Worm (Caenorhabditis elegans) whole organism, young adult: ENCODE measurements around the gene F02C12.1.

Experiments
- B0019.2 ChIP-seq: fragments of 200-800 bp; sonication (Bioruptor generic); conservative IDR thresholded peaks from 2 replicates; pipeline ENCODE4 v1.3.6; 2022; ENCODE audit warnings: missing genetic modification reagents, missing genetic modification characterization, missing compliant biosample characterization
- C06A6.2 ChIP-seq: fragments of 200-800 bp; sonication (Bioruptor generic); conservative IDR thresholded peaks from 2 replicates; pipeline ENCODE4 v1.3.6; 2022; ENCODE audit warnings: missing genetic modification characterization, missing compliant biosample characterization
- F10E7.11 ChIP-seq: sonication (generic microtip); optimal IDR thresholded peaks from 2 replicates; lab custom pipeline; 2017; ENCODE audit warnings: mild to moderate bottlenecking, missing genetic modification characterization, moderate library complexity, missing compliant biosample characterization
- F22D6.2 ChIP-seq: sonication (generic microtip); optimal IDR thresholded peaks from 2 replicates; lab custom pipeline; 2016; ENCODE audit warnings: mild to moderate bottlenecking, missing genetic modification characterization, missing compliant biosample characterization
- F52B5.7 ChIP-seq: sonication (generic microtip); optimal IDR thresholded peaks from 2 replicates; lab custom pipeline; 2016; ENCODE audit warnings: mild to moderate bottlenecking, missing genetic modification characterization, missing compliant biosample characterization
- F57C9.4 ChIP-seq: sonication (generic microtip); optimal IDR thresholded peaks from 2 replicates; lab custom pipeline; 2017; ENCODE audit warnings: mild to moderate bottlenecking, missing genetic modification characterization, missing compliant biosample characterization
- K11D2.4 ChIP-seq: fragments of 200-800 bp; sonication (Bioruptor generic); IDR thresholded peaks from 2 replicates; pipeline ENCODE4 v1.3.6; 2022; ENCODE audit warnings: missing genetic modification reagents, missing genetic modification characterization, missing compliant biosample characterization
- K12H6.12 ChIP-seq: fragments of 200-800 bp; sonication (Bioruptor generic); optimal IDR thresholded peaks from 2 replicates; lab custom pipeline; 2018; ENCODE audit warnings: mild to moderate bottlenecking, missing genetic modification characterization, missing compliant biosample characterization
- T26A5.8 ChIP-seq: sonication (generic microtip); optimal IDR thresholded peaks from 2 replicates; lab custom pipeline; 2016; ENCODE audit warnings: missing genetic modification characterization, missing compliant biosample characterization
- Y67H2A.10 ChIP-seq: fragments of 200-800 bp; sonication (Bioruptor generic); conservative IDR thresholded peaks from 2 replicates; pipeline ENCODE4 v1.3.6; 2022; ENCODE audit warnings: missing genetic modification reagents, missing genetic modification characterization, missing compliant biosample characterization
- akir-1 ChIP-seq: fragments of 200-800 bp; sonication (Bioruptor generic); optimal IDR thresholded peaks from 2 replicates; lab custom pipeline; 2018; ENCODE audit warnings: mild to moderate bottlenecking, missing genetic modification characterization, moderate library complexity, missing compliant biosample characterization
- atf-7 ChIP-seq: sonication (generic microtip); optimal IDR thresholded peaks from 2 replicates; lab custom pipeline; 2017; ENCODE audit warnings: mild to moderate bottlenecking, missing genetic modification characterization, missing compliant biosample characterization
- attf-5 ChIP-seq: fragments of 200-800 bp; sonication (Bioruptor generic); optimal IDR thresholded peaks from 2 replicates; lab custom pipeline; 2018; ENCODE audit warnings: mild to moderate bottlenecking, missing genetic modification characterization, missing compliant biosample characterization
- cebp-2 ChIP-seq: fragments of 200-800 bp; sonication (Bioruptor generic); IDR thresholded peaks from 2 replicates; pipeline ENCODE4 v1.3.6; 2022; ENCODE audit warnings: missing genetic modification characterization, missing compliant biosample characterization
- ceh-100 ChIP-seq: fragments of 200-800 bp; sonication (Bioruptor generic); IDR thresholded peaks from 2 replicates; pipeline ENCODE4 v1.3.6; 2022; ENCODE audit warnings: missing genetic modification reagents, missing genetic modification characterization, missing compliant biosample characterization
- ceh-40 ChIP-seq: fragments of 200-800 bp; sonication (Bioruptor generic); IDR thresholded peaks from 2 replicates; pipeline ENCODE4 v1.3.6; 2022; ENCODE audit warnings: missing genetic modification characterization, missing compliant biosample characterization
- dpl-1 ChIP-seq: fragments of 150-350 bp; optimal IDR thresholded peaks from 2 replicates; lab custom pipeline; 2014; ENCODE audit warnings: missing biosample characterization, missing genetic modification reagents, missing genetic modification characterization
- egl-44 ChIP-seq: fragments of 200-800 bp; sonication (Bioruptor generic); IDR thresholded peaks from 2 replicates; pipeline ENCODE4 v1.3.6; 2022; ENCODE audit warnings: missing genetic modification reagents, missing genetic modification characterization, missing compliant biosample characterization
- egrh-3 ChIP-seq: fragments of 200-800 bp; sonication (Bioruptor generic); IDR thresholded peaks from 2 replicates; pipeline ENCODE4 v1.3.6; 2022; ENCODE audit warnings: missing genetic modification reagents, missing genetic modification characterization, missing compliant biosample characterization
- ekl-4 ChIP-seq: fragments of 200-800 bp; sonication (Bioruptor generic); IDR thresholded peaks from 2 replicates; pipeline ENCODE4 v1.3.6; 2022; ENCODE audit warnings: missing genetic modification reagents, missing genetic modification characterization, missing compliant biosample characterization
- him-1 ChIP-seq: sonication (generic microtip); optimal IDR thresholded peaks from 2 replicates; lab custom pipeline; 2016; ENCODE audit warnings: missing genotype, missing genetic modification reagents, missing genetic modification characterization, missing compliant biosample characterization
- hlh-12 ChIP-seq: sonication (generic microtip); optimal IDR thresholded peaks from 2 replicates; lab custom pipeline; 2016; ENCODE audit warnings: missing genetic modification characterization, missing compliant biosample characterization
- hlh-26 ChIP-seq: fragments of 200-800 bp; sonication (Bioruptor generic); conservative IDR thresholded peaks from 2 replicates; pipeline ENCODE4 v1.3.6; 2022; ENCODE audit warnings: missing genetic modification reagents, missing genetic modification characterization, missing compliant biosample characterization
- hmg-20 ChIP-seq: fragments of 200-800 bp; sonication (Bioruptor generic); IDR thresholded peaks from 2 replicates; pipeline ENCODE4 v1.3.6; 2022; ENCODE audit warnings: missing genetic modification reagents, missing genetic modification characterization, missing compliant biosample characterization
- lin-35 ChIP-seq, 3 experiments: fragments of 150-350 bp in 2 of 3; sonication (generic microtip) in 1 of 3; optimal IDR thresholded peaks; 2 replicates each; lab custom pipeline; 2014 to 2018; ENCODE audit warnings: missing biosample characterization in 3 of 3, missing genetic modification characterization in 3 of 3, missing genetic modification reagents in 3 of 3
- lin-54 ChIP-seq: fragments of 200-800 bp; sonication (Bioruptor generic); optimal IDR thresholded peaks from 2 replicates; lab custom pipeline; 2018; ENCODE audit warnings: mild to moderate bottlenecking, missing genetic modification characterization, missing compliant biosample characterization
- lsy-27 ChIP-seq: sonication (generic microtip); optimal IDR thresholded peaks from 2 replicates; lab custom pipeline; 2017; ENCODE audit warnings: missing genetic modification characterization, mild to moderate bottlenecking, missing compliant biosample characterization, antibody characterized with exemption, missing genotype, borderline replicate concordance; ENCODE audit not compliant: insufficient read depth
- madf-8 ChIP-seq: fragments of 200-800 bp; sonication (Bioruptor generic); conservative IDR thresholded peaks from 2 replicates; pipeline ENCODE4 v1.3.6; 2022; ENCODE audit warnings: missing genetic modification reagents, missing genetic modification characterization, missing compliant biosample characterization
- mcd-1 ChIP-seq: fragments of 200-800 bp; sonication (Bioruptor generic); IDR thresholded peaks from 2 replicates; pipeline ENCODE4 v1.3.6; 2022; ENCODE audit warnings: missing genetic modification reagents, missing genetic modification characterization, missing compliant biosample characterization
- mel-28 ChIP-seq: sonication (generic microtip); optimal IDR thresholded peaks from 2 replicates; lab custom pipeline; 2016; ENCODE audit warnings: borderline replicate concordance, mild to moderate bottlenecking, missing genetic modification characterization, missing compliant biosample characterization
- nfya-2 ChIP-seq: fragments of 200-800 bp; sonication (Bioruptor generic); IDR thresholded peaks from 2 replicates; pipeline ENCODE4 v1.3.6; 2022; ENCODE audit warnings: missing genetic modification reagents, missing genetic modification characterization, missing compliant biosample characterization
- nhr-120 ChIP-seq: fragments of 200-800 bp; sonication (Bioruptor generic); IDR thresholded peaks from 2 replicates; pipeline ENCODE4 v1.3.6; 2022; ENCODE audit warnings: missing genetic modification characterization, missing compliant biosample characterization
- nhr-80 ChIP-seq: sonication (generic microtip); optimal IDR thresholded peaks from 2 replicates; lab custom pipeline; 2016; ENCODE audit warnings: missing genetic modification characterization, missing compliant biosample characterization
- nhr-90 ChIP-seq: sonication (generic microtip); optimal IDR thresholded peaks from 2 replicates; lab custom pipeline; 2016; ENCODE audit warnings: missing genotype, mild to moderate bottlenecking, missing genetic modification characterization, missing compliant biosample characterization
- pbrm-1 ChIP-seq: fragments of 200-800 bp; sonication (Bioruptor generic); IDR thresholded peaks from 2 replicates; pipeline ENCODE4 v1.3.6; 2022; ENCODE audit warnings: missing genetic modification reagents, missing genetic modification characterization, missing compliant biosample characterization
- rec-8 ChIP-seq, 2 experiments: sonication (generic microtip); optimal IDR thresholded peaks; 2 replicates each; lab custom pipeline; 2016; ENCODE audit warnings: mild to moderate bottlenecking in 2 of 2, missing genetic modification characterization in 2 of 2, missing genetic modification reagents in 2 of 2, missing genotype in 2 of 2, missing biosample characterization in 1 of 2, missing compliant biosample characterization in 1 of 2, moderate library complexity in 1 of 2
- repo-1 ChIP-seq: sonication (generic microtip); optimal IDR thresholded peaks from 2 replicates; lab custom pipeline; 2017; ENCODE audit warnings: mild to moderate bottlenecking, missing genetic modification characterization, missing compliant biosample characterization
- rpc-1 ChIP-seq, 2 experiments: fragments of 150-350 bp in 1 of 2; sonication (generic microtip) in 1 of 2; optimal IDR thresholded peaks; 2 replicates each; lab custom pipeline; 2014 to 2018; ENCODE audit warnings: missing biosample characterization in 1 of 2, missing genetic modification characterization in 1 of 2, missing genetic modification reagents in 1 of 2, missing genotype in 1 of 2
- sea-2 ChIP-seq: fragments of 200-800 bp; sonication (Bioruptor generic); IDR thresholded peaks from 2 replicates; pipeline ENCODE4 v1.3.6; 2022; ENCODE audit warnings: missing genetic modification characterization, missing compliant biosample characterization
- snpc-1.3 ChIP-seq: sonication (generic microtip); optimal IDR thresholded peaks from 2 replicates; lab custom pipeline; 2017; ENCODE audit warnings: missing genetic modification characterization, mild to moderate bottlenecking, missing compliant biosample characterization, antibody characterized with exemption, moderate library complexity, missing genotype, missing genetic modification reagents; ENCODE audit not compliant: insufficient read depth
- snpc-3.4 ChIP-seq: sonication (generic microtip); optimal IDR thresholded peaks from 2 replicates; lab custom pipeline; 2017; ENCODE audit warnings: missing genetic modification characterization, mild to moderate bottlenecking, missing compliant biosample characterization, antibody characterized with exemption, moderate library complexity, missing genotype, missing genetic modification reagents
- tbp1 ChIP-seq: fragments of 200-800 bp; sonication (Bioruptor generic); optimal IDR thresholded peaks from 2 replicates; lab custom pipeline; 2018; ENCODE audit warnings: mild to moderate bottlenecking, missing genetic modification characterization, missing compliant biosample characterization
- zim-3 ChIP-seq: sonication (generic microtip); optimal IDR thresholded peaks from 2 replicates; lab custom pipeline; 2017; ENCODE audit warnings: mild to moderate bottlenecking, missing genetic modification characterization, moderate library complexity, missing compliant biosample characterization
- ztf-22 ChIP-seq: fragments of 200-800 bp; sonication (Bioruptor generic); optimal IDR thresholded peaks from 2 replicates; lab custom pipeline; 2018; ENCODE audit warnings: mild to moderate bottlenecking, missing genetic modification characterization, moderate library complexity, missing compliant biosample characterization
- ztf-25 ChIP-seq: fragments of 200-800 bp; sonication (Bioruptor generic); IDR thresholded peaks from 2 replicates; pipeline ENCODE4 v1.3.6; 2022; ENCODE audit warnings: missing genetic modification reagents, missing genetic modification characterization, missing compliant biosample characterization
- ztf-26 ChIP-seq: sonication (generic microtip); optimal IDR thresholded peaks from 2 replicates; lab custom pipeline; 2017; ENCODE audit warnings: missing genetic modification characterization, missing compliant biosample characterization
- ztf-28 ChIP-seq: fragments of 200-800 bp; sonication (Bioruptor generic); IDR thresholded peaks from 2 replicates; pipeline ENCODE4 v1.3.6; 2022; ENCODE audit warnings: missing genetic modification reagents, missing genetic modification characterization, missing compliant biosample characterization
- ztf-3 ChIP-seq: fragments of 200-800 bp; sonication (Bioruptor generic); optimal IDR thresholded peaks from 2 replicates; lab custom pipeline; 2018; ENCODE audit warnings: mild to moderate bottlenecking, missing genetic modification characterization, missing compliant biosample characterization
- ztf-6 ChIP-seq: fragments of 200-800 bp; sonication (Bioruptor generic); IDR thresholded peaks from 2 replicates; pipeline ENCODE4 v1.3.6; 2022; ENCODE audit warnings: missing genetic modification reagents, missing genetic modification characterization, missing compliant biosample characterization

Gene F02C12.1

ce11 chrX:13358573-13358972, 43.3 kb upstream of the F02C12.1 start (continued):
- TF ChIP-seq lin-35 (GFP tag; optimal IDR thresholded peaks at IDR 0.05; lab: Kevin White, UChicago) (peak in 1 of 3 experiments; percentile 18), snpc-1.3 (no peak), ceh-40 (GFP tag; lab: Robert Waterston, UW) (no peak), Y67H2A.10 (no peak), attf-5 (GFP tag; lab: Kevin White, UChicago) (peak; percentile 31), ceh-100 (GFP tag; lab: Robert Waterston, UW) (no peak), ztf-28 (no peak), repo-1 (tag; lab: Kevin White, UChicago) (peak; percentile 60), hmg-20 (no peak), atf-7 (tag; lab: Kevin White, UChicago) (peak; percentile 85), T26A5.8 (no peak), cebp-2 (GFP tag; lab: Robert Waterston, UW) (0 out of 2 replicates have a peak, but pooled peaks have one; percentile 11), mcd-1 (GFP tag; lab: Robert Waterston, UW) (peak; percentile 33; the same call in 1 of the 2 replicates), C06A6.2 (GFP tag; lab: Robert Waterston, UW) (no peak), egl-44 (GFP tag; lab: Robert Waterston, UW) (no peak), lin-54 (peak; percentile 15), ztf-26 (peak; percentile 94), nhr-80 (peak; percentile 68), sea-2 (GFP tag; lab: Robert Waterston, UW) (no peak), F57C9.4 (tag; lab: Kevin White, UChicago) (no peak), nhr-120 (GFP tag; lab: Robert Waterston, UW) (no peak), snpc-3.4 (tag; lab: Kevin White, UChicago) (no peak), dpl-1 (GFP tag; lab: Kevin White, UChicago) (no peak), ztf-22 (GFP tag; lab: Kevin White, UChicago) (peak; percentile 78), ztf-25 (GFP tag; lab: Robert Waterston, UW) (no peak), nfya-2 (GFP tag; lab: Robert Waterston, UW) (no peak), ekl-4 (GFP tag; lab: Robert Waterston, UW) (no peak), zim-3 (tag; lab: Kevin White, UChicago) (no peak), tbp1 (peak; percentile 47), rpc-1 (optimal IDR thresholded peaks at IDR 0.05; lab: Kevin White, UChicago) (no peak), rpc-1 (tag; optimal IDR thresholded peaks at IDR 0.05; lab: Kevin White, UChicago) (no peak), madf-8 (GFP tag; lab: Robert Waterston, UW) (no peak), F10E7.11 (tag; lab: Kevin White, UChicago) (no peak), ztf-6 (GFP tag; lab: Robert Waterston, UW) (no peak), hlh-12 (tag; lab: Kevin White, UChicago) (no peak), mel-28 (no peak), akir-1 (GFP tag; lab: Kevin White, UChicago) (no peak), nhr-90 (tag; lab: Kevin White, UChicago) (peak; percentile 37), egrh-3 (no peak), rec-8 (tag; optimal IDR thresholded peaks at IDR 0.05; lab: Kevin White, UChicago) (no peak), K12H6.12 (tag; lab: Kevin White, UChicago) (peak; percentile 29)
- TF ChIP-seq, all 124 proteins: peak for 34

- no peak for TF ChIP-seq F22D6.2 (tag; lab: Kevin White, UChicago)
- no peak for TF ChIP-seq attf-5 (GFP tag; lab: Kevin White, UChicago)
- no peak for TF ChIP-seq nhr-120 (GFP tag; lab: Robert Waterston, UW)
- no peak for TF ChIP-seq madf-8 (GFP tag; lab: Robert Waterston, UW)
- TF ChIP-seq lsy-27: no peak
- TF ChIP-seq cebp-2 (GFP tag; lab: Robert Waterston, UW): no peak
- TF ChIP-seq B0019.2 (GFP tag; lab: Robert Waterston, UW): no peak
- TF ChIP-seq F52B5.7: no peak
- TF ChIP-seq him-1 (tag; lab: Kevin White, UChicago): no peak
- no peak for TF ChIP-seq hlh-26
- peak; percentile 35 for TF ChIP-seq nhr-80
- TF ChIP-seq K11D2.4: no peak
- TF ChIP-seq lin-54: no peak
- no peak for TF ChIP-seq ztf-3
- TF ChIP-seq ztf-6 (GFP tag; lab: Robert Waterston, UW): no peak
- TF ChIP-seq pbrm-1 (GFP tag; lab: Robert Waterston, UW): no peak
Observed at ce11 chrX:13359800-13360199, 42.1 kb upstream of the F02C12.1 start.
